Worm (Caenorhabditis elegans) whole organism, young adult: ENCODE data around the gene sma-3.
A peak's percentile ranks its signal among the peaks of the same experiment; 100 is the strongest.

Source experiments
- B0035.1 ChIP-seq: sonication (generic microtip); optimal IDR thresholded peaks from 2 replicates; lab custom pipeline; 2016; ENCODE audit warnings: missing genetic modification characterization, mild to moderate bottlenecking, missing compliant biosample characterization, missing genotype, missing genetic modification reagents
- B0261.1 ChIP-seq: sonication (generic microtip); optimal IDR thresholded peaks from 2 replicates; lab custom pipeline; 2016; ENCODE audit warnings: mild to moderate bottlenecking, missing genetic modification characterization, moderate library complexity, missing compliant biosample characterization
- B0336.3 ChIP-seq: fragments of 200-800 bp; sonication (Bioruptor generic); IDR thresholded peaks from 2 replicates; pipeline ENCODE4 v1.3.6; 2022; ENCODE audit warnings: missing genetic modification characterization, missing compliant biosample characterization
- C17E4.6 ChIP-seq: fragments of 200-800 bp; sonication (Bioruptor generic); IDR thresholded peaks from 2 replicates; pipeline ENCODE4 v1.3.6; 2022; ENCODE audit warnings: missing genetic modification reagents, missing genetic modification characterization, missing compliant biosample characterization
- F23B12.7 ChIP-seq: sonication (generic microtip); optimal IDR thresholded peaks from 2 replicates; lab custom pipeline; 2017; ENCODE audit warnings: missing genetic modification characterization, mild to moderate bottlenecking, missing compliant biosample characterization, antibody characterized with exemption, moderate library complexity; ENCODE audit not compliant: insufficient read depth
- F39B2.1 ChIP-seq: fragments of 200-800 bp; sonication (Bioruptor generic); IDR thresholded peaks from 2 replicates; pipeline ENCODE4 v1.3.6; 2022; ENCODE audit warnings: missing genetic modification reagents, missing genetic modification characterization, missing compliant biosample characterization
- F55B11.4 ChIP-seq: sonication (generic microtip); optimal IDR thresholded peaks from 2 replicates; lab custom pipeline; 2016; ENCODE audit warnings: missing compliant biosample characterization, missing genetic modification characterization, borderline replicate concordance; ENCODE audit not compliant: insufficient read depth
- T07F8.4 ChIP-seq: sonication (generic microtip); optimal IDR thresholded peaks from 2 replicates; lab custom pipeline; 2016; ENCODE audit warnings: mild to moderate bottlenecking, missing genetic modification characterization, moderate library complexity, missing compliant biosample characterization
- T26A5.8 ChIP-seq: sonication (generic microtip); optimal IDR thresholded peaks from 2 replicates; lab custom pipeline; 2016; ENCODE audit warnings: missing genetic modification characterization, missing compliant biosample characterization
- Y53F4B.3 ChIP-seq: fragments of 200-800 bp; sonication (Bioruptor generic); IDR thresholded peaks from 2 replicates; pipeline ENCODE4 v1.3.6; 2022; ENCODE audit warnings: missing genetic modification reagents, missing genetic modification characterization, missing compliant biosample characterization
- aptf-2 ChIP-seq: fragments of 200-800 bp; sonication (Bioruptor generic); conservative IDR thresholded peaks from 2 replicates; pipeline ENCODE4 v1.3.6; 2022; ENCODE audit warnings: missing genetic modification reagents, missing genetic modification characterization, missing compliant biosample characterization
- athp-1 ChIP-seq: sonication (generic microtip); optimal IDR thresholded peaks from 2 replicates; lab custom pipeline; 2017; ENCODE audit warnings: mild to moderate bottlenecking, missing genetic modification characterization, missing compliant biosample characterization
- attf-5 ChIP-seq: fragments of 200-800 bp; sonication (Bioruptor generic); optimal IDR thresholded peaks from 2 replicates; lab custom pipeline; 2018; ENCODE audit warnings: mild to moderate bottlenecking, missing genetic modification characterization, missing compliant biosample characterization
- ceh-91 ChIP-seq: fragments of 200-800 bp; sonication (Bioruptor generic); IDR thresholded peaks from 2 replicates; pipeline ENCODE4 v1.3.6; 2022; ENCODE audit warnings: missing genetic modification reagents, missing genetic modification characterization, missing compliant biosample characterization
- die-1 ChIP-seq: sonication (generic microtip); optimal IDR thresholded peaks from 2 replicates; lab custom pipeline; 2016; ENCODE audit warnings: missing genotype, mild to moderate bottlenecking, missing genetic modification characterization, missing compliant biosample characterization
- dpff-1 ChIP-seq: sonication (generic microtip); optimal IDR thresholded peaks from 2 replicates; lab custom pipeline; 2017; ENCODE audit warnings: mild to moderate bottlenecking, missing genetic modification characterization, missing compliant biosample characterization
- egl-18 ChIP-seq: fragments of 200-800 bp; sonication (Bioruptor generic); IDR thresholded peaks from 2 replicates; pipeline ENCODE4 v1.3.6; 2022; ENCODE audit warnings: missing genetic modification reagents, missing genetic modification characterization, missing compliant biosample characterization
- ekl-4 ChIP-seq: fragments of 200-800 bp; sonication (Bioruptor generic); IDR thresholded peaks from 2 replicates; pipeline ENCODE4 v1.3.6; 2022; ENCODE audit warnings: missing genetic modification reagents, missing genetic modification characterization, missing compliant biosample characterization
- gei-17 ChIP-seq: fragments of 200-800 bp; sonication (Bioruptor generic); optimal IDR thresholded peaks from 2 replicates; lab custom pipeline; 2018; ENCODE audit warnings: mild to moderate bottlenecking, missing genetic modification characterization, missing compliant biosample characterization
- hmg-1.2 ChIP-seq: fragments of 200-800 bp; sonication (Bioruptor generic); IDR thresholded peaks from 2 replicates; pipeline ENCODE4 v1.3.6; 2022; ENCODE audit warnings: missing genetic modification reagents, missing genetic modification characterization, missing compliant biosample characterization
- lin-35 ChIP-seq, 3 experiments: fragments of 150-350 bp in 2 of 3; sonication (generic microtip) in 1 of 3; optimal IDR thresholded peaks; 2 replicates each; lab custom pipeline; 2014 to 2018; ENCODE audit warnings: missing biosample characterization in 3 of 3, missing genetic modification characterization in 3 of 3, missing genetic modification reagents in 3 of 3
- lsl-1 ChIP-seq: fragments of 200-800 bp; sonication (Bioruptor generic); optimal IDR thresholded peaks from 2 replicates; lab custom pipeline; 2018; ENCODE audit warnings: mild to moderate bottlenecking, missing genetic modification characterization, moderate library complexity, missing compliant biosample characterization
- nfya-2 ChIP-seq: fragments of 200-800 bp; sonication (Bioruptor generic); IDR thresholded peaks from 2 replicates; pipeline ENCODE4 v1.3.6; 2022; ENCODE audit warnings: missing genetic modification reagents, missing genetic modification characterization, missing compliant biosample characterization
- nhr-120 ChIP-seq: fragments of 200-800 bp; sonication (Bioruptor generic); IDR thresholded peaks from 2 replicates; pipeline ENCODE4 v1.3.6; 2022; ENCODE audit warnings: missing genetic modification characterization, missing compliant biosample characterization
- nhr-80 ChIP-seq: sonication (generic microtip); optimal IDR thresholded peaks from 2 replicates; lab custom pipeline; 2016; ENCODE audit warnings: missing genetic modification characterization, missing compliant biosample characterization
- pbrm-1 ChIP-seq: fragments of 200-800 bp; sonication (Bioruptor generic); IDR thresholded peaks from 2 replicates; pipeline ENCODE4 v1.3.6; 2022; ENCODE audit warnings: missing genetic modification reagents, missing genetic modification characterization, missing compliant biosample characterization
- rec-8 ChIP-seq, 2 experiments: sonication (generic microtip); optimal IDR thresholded peaks; 2 replicates each; lab custom pipeline; 2016; ENCODE audit warnings: mild to moderate bottlenecking in 2 of 2, missing genetic modification characterization in 2 of 2, missing genetic modification reagents in 2 of 2, missing genotype in 2 of 2, missing biosample characterization in 1 of 2, missing compliant biosample characterization in 1 of 2, moderate library complexity in 1 of 2
- repo-1 ChIP-seq: sonication (generic microtip); optimal IDR thresholded peaks from 2 replicates; lab custom pipeline; 2017; ENCODE audit warnings: mild to moderate bottlenecking, missing genetic modification characterization, missing compliant biosample characterization
- snpc-3.4 ChIP-seq: sonication (generic microtip); optimal IDR thresholded peaks from 2 replicates; lab custom pipeline; 2017; ENCODE audit warnings: missing genetic modification characterization, mild to moderate bottlenecking, missing compliant biosample characterization, antibody characterized with exemption, moderate library complexity, missing genotype, missing genetic modification reagents
- tlf-1 ChIP-seq: fragments of 200-800 bp; sonication (Bioruptor generic); optimal IDR thresholded peaks from 2 replicates; lab custom pipeline; 2018; ENCODE audit warnings: mild to moderate bottlenecking, missing genetic modification characterization, missing compliant biosample characterization
- unc-62 ChIP-seq: fragments of 150-350 bp; optimal IDR thresholded peaks from 2 replicates; lab custom pipeline; 2014; ENCODE audit warnings: missing biosample characterization, missing genetic modification reagents, missing genetic modification characterization
- zim-3 ChIP-seq: sonication (generic microtip); optimal IDR thresholded peaks from 2 replicates; lab custom pipeline; 2017; ENCODE audit warnings: mild to moderate bottlenecking, missing genetic modification characterization, moderate library complexity, missing compliant biosample characterization
- ztf-18 ChIP-seq: sonication (generic microtip); optimal IDR thresholded peaks from 2 replicates; lab custom pipeline; 2016; ENCODE audit warnings: missing genotype, mild to moderate bottlenecking, missing genetic modification characterization, missing compliant biosample characterization
- ztf-3 ChIP-seq: fragments of 200-800 bp; sonication (Bioruptor generic); optimal IDR thresholded peaks from 2 replicates; lab custom pipeline; 2018; ENCODE audit warnings: mild to moderate bottlenecking, missing genetic modification characterization, missing compliant biosample characterization

sma-3 gene

DNA sequence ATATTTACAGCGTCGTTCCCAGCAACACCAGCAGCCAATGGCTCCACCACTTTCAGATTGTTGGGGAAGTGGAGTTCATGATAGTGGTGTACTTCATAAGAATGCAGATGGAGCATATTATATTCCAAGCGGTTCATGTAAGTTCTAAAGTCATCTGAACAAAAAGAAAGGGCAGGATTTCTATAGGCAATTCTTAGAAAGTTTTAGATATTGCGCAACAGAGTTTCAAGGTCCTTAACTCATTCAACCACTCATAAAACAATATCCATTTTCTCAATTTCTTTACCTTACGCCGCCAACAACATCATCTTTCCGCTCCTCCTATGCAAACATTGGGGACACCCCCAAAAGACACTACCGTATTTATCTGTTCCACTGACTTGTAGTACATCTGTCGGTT lies 32.5 kb downstream of the sma-3 start:
- TF ChIP-seq lsl-1, result no peak
- no peak for TF ChIP-seq T07F8.4 (tag; lab: Kevin White, UChicago)
- TF ChIP-seq die-1, result no peak
- no peak for TF ChIP-seq B0261.1 (tag; lab: Kevin White, UChicago)
- TF ChIP-seq ztf-3 (GFP tag; lab: Kevin White, UChicago), result no peak
- TF ChIP-seq F55B11.4 (tag; lab: Kevin White, UChicago), result no peak
- no peak for TF ChIP-seq T26A5.8 (tag; lab: Kevin White, UChicago)
- TF ChIP-seq aptf-2, result no peak
- no peak for TF ChIP-seq lin-35 (GFP tag; optimal IDR thresholded peaks at IDR 0.05; lab: Kevin White, UChicago)
- TF ChIP-seq nhr-120 (GFP tag; lab: Robert Waterston, UW), result no peak
- TF ChIP-seq dpff-1 (tag; lab: Kevin White, UChicago), result no peak

DNA sequence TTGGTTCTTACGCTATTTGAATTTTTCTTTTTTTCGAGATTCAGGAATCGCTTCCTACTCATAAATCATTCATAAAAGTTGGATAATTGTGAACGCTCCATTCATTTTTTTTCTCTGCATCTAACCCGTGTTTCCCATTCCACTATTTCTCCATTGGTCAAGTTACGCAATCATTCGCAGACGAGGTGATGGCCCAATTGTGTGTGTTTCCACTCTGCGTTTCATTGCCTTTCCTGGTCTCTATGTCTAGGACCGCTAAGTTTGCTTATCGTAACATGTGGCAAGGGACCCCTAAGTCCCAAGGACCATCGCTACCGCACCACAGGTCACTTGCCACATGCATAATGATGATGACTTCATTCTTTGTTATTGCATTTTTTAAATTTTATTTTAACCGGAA lies 37.6 kb downstream of the sma-3 start:
- no peak for TF ChIP-seq pbrm-1
- TF ChIP-seq attf-5 (GFP tag; lab: Kevin White, UChicago), result no peak
- no peak for TF ChIP-seq egl-18 (GFP tag; lab: Robert Waterston, UW)
- no peak for TF ChIP-seq tlf-1
- no peak for TF ChIP-seq unc-62 (GFP tag; lab: Kevin White, UChicago)
- no peak for TF ChIP-seq ceh-91 (GFP tag; lab: Robert Waterston, UW)
- TF ChIP-seq nfya-2 (GFP tag; lab: Robert Waterston, UW), result no peak
- no peak for TF ChIP-seq dpff-1 (tag; lab: Kevin White, UChicago)
- TF ChIP-seq aptf-2, result no peak

DNA sequence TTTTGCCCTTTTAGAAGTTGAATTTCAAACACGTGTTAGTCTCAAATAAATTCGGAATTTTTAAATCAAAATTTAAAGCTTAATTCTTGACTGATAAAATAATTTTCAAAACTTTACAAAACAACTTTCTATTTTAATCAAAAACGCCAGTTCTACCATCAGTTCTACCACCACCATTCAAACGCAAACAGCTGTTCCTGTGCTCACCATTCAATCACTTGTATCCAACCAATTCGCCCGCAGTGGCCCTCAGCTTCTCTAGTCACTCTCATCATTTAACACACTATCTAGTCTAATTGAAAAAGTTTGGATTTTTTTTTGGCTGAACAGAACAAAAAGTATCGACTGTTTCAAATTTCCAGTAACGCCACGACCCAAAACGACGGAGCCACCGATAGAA lies 41.0 kb downstream of the sma-3 start:
- TF ChIP-seq snpc-3.4 (tag; lab: Kevin White, UChicago) (no peak), hmg-1.2 (GFP tag; lab: Robert Waterston, UW) (no peak), F23B12.7 (tag; lab: Kevin White, UChicago) (no peak), ztf-18 (no peak), athp-1 (tag; lab: Kevin White, UChicago) (no peak), gei-17 (GFP tag; lab: Kevin White, UChicago) (no peak), B0035.1 (tag; lab: Kevin White, UChicago) (no peak), rec-8 (tag; optimal IDR thresholded peaks at IDR 0.05; lab: Kevin White, UChicago) (no peak), B0336.3 (GFP tag; lab: Robert Waterston, UW) (no peak)

DNA sequence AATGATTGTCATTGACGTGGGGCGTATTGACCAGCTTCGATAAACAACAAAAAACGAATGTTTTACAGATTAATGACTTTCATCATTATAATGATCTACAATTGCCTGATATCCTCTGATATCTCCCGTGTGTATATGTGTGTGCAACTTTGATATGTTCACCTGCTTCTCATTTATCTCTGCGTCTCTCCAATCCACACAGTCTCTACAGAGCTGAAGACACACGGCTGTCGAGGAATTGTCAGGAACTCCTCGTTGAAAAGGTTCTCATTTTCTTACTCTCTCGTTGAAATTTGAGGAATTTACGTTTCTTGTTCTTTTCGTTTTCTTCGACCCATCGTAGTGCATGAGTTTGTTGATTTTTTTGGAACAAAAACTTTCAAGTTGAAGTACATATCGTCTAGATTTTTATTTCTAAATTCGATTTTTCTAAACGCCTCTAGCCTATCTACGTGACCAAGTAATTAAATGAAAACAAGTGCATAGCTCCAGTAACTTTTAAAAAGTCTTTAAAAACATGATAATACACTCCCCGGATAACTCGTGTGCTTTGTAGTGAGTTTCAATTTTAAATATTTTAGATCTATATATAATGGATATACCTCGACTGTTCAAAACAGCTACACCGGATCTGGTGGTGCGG lies 43.3 kb downstream of the sma-3 start, which contains the start of gene ten-1:
TSS of gene ten-1 (plus strand) at position 593 of the 643 bp plus-strand sequence.
- no peak for TF ChIP-seq zim-3 (tag; lab: Kevin White, UChicago)
- no peak for TF ChIP-seq pbrm-1
- 0 out of 2 replicates have a peak, but pooled peaks have one; percentile 31 for TF ChIP-seq hmg-1.2 (GFP tag; lab: Robert Waterston, UW)

DNA sequence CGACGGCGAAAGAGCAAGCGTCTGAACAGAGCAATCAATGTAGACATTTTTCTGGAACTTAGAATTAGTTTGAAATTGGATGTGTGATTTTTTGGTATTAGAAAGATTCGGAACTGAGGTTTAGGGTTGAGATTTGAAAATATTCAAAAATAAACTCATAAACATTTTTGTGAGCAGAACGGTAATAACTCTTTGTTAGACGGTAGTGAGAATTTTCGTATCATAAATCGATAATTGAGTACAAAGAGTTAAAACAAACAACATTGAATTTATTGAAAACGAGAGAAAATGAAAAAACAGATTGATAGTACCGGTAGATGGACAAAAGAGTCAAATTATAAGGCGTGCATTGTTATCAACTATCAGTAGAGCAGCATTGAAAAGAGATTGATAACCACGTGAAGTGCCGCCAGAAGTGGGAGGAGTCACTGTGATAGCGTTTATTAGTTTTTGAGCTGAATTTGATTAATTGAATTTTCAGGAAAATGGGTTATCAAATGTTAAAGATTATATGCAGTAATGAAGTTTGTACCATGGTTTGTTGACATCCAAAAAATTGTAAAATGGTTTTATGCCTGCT lies 44.4 kb downstream of the sma-3 start, which contains the start of gene F28F5.6:
TSS of gene F28F5.6 (minus strand) at position 51 of the 580 bp plus-strand sequence.
- TF ChIP-seq C17E4.6 (GFP tag; lab: Robert Waterston, UW) (no peak), nhr-80 (tag; lab: Kevin White, UChicago) (peak; percentile 43), Y53F4B.3 (GFP tag; lab: Robert Waterston, UW) (no peak), repo-1 (tag; lab: Kevin White, UChicago) (no peak), ekl-4 (GFP tag; lab: Robert Waterston, UW) (no peak), nfya-2 (GFP tag; lab: Robert Waterston, UW) (no peak), snpc-3.4 (tag; lab: Kevin White, UChicago) (no peak), F39B2.1 (no peak)
